Worm (Caenorhabditis elegans) whole organism, late embryonic: Measurements from ENCODE around the gene C42C1.3.

Source experiments
- ceh-48 ChIP-seq: sonication (generic microtip); optimal IDR thresholded peaks from 2 replicates; lab custom pipeline; 2016; ENCODE audit warnings: missing genetic modification characterization, inconsistent platforms, missing compliant biosample characterization
- elt-4 ChIP-seq: sonication (generic microtip); optimal IDR thresholded peaks from 2 replicates; lab custom pipeline; 2016; ENCODE audit warnings: missing genetic modification characterization, missing compliant biosample characterization
- sox-2 ChIP-seq: fragments of 200-800 bp; sonication (Bioruptor generic); IDR thresholded peaks from 2 replicates; pipeline ENCODE4 v1.3.6; 2022; ENCODE audit warnings: missing genetic modification reagents, missing genetic modification characterization, missing compliant biosample characterization
- unc-55 ChIP-seq: sonication (generic microtip); optimal IDR thresholded peaks from 2 replicates; lab custom pipeline; 2017; ENCODE audit warnings: missing biosample characterization, missing genetic modification reagents, missing genetic modification characterization

- no peak for TF ChIP-seq elt-4 (tag; lab: Kevin White, UChicago)
- TF ChIP-seq sox-2 (GFP tag; lab: Robert Waterston, UW) = no peak
- no peak for TF ChIP-seq unc-55
- no peak for TF ChIP-seq ceh-48 (tag; lab: Kevin White, UChicago)
Observed at ce11 chrIV:12301161-12301560, 30.9 kb upstream of the C42C1.3 start, which contains the start of gene oac-59.
